Worm (Caenorhabditis elegans): ENCODE data around the gene cla-1.
A peak's percentile ranks its signal among the peaks of the same experiment; 100 is the strongest.

The cla-1 gene

ce11 chrIV:7580062-7580614, 8.6 kb upstream of the cla-1 start, which contains the start of the genes cec-5 and nol-10 (continued):
- TF ChIP-seq nhr-77 (tag; optimal IDR thresholded peaks at IDR 0.05) (peak; percentile 52), F37D6.2 (tag; optimal IDR thresholded peaks at IDR 0.05) (peak; percentile 64), T20F7.1 (GFP tag; optimal IDR thresholded peaks at IDR 0.05) (peak; percentile 98), arid-1 (GFP tag; conservative IDR thresholded peaks at IDR 0.05) (peak; percentile 84), nhr-11 (tag; optimal IDR thresholded peaks at IDR 0.05) (peak; percentile 12), lin-38 (GFP tag; IDR thresholded peaks at IDR 0.05) (peak; percentile 84), lin-13 (GFP tag; optimal IDR thresholded peaks at IDR 0.05) (peak; percentile 91), pha-4 (GFP tag; IDR thresholded peaks at IDR 0.05) (0 out of 2 replicates have a peak, but pooled peaks have one; percentile 29), pha-4 (tag; optimal IDR thresholded peaks at IDR 0.05) (no peak), ctbp-1 (GFP tag; IDR thresholded peaks at IDR 0.05) (0 out of 2 replicates have a peak, but pooled peaks have one; percentile 39), lsy-2 (tag; optimal IDR thresholded peaks at IDR 0.05) (peak; percentile 57 to 91), daf-12 (tag; optimal IDR thresholded peaks at IDR 0.05) (no peak), madf-5 (GFP tag; IDR thresholded peaks at IDR 0.05) (no peak), nhr-41 (GFP tag; IDR thresholded peaks at IDR 0.05) (no peak), hlh-30 (tag; optimal IDR thresholded peaks at IDR 0.05; ENCODE audit: insufficient read depth) (peak; percentile 84), nhr-48 (tag; optimal IDR thresholded peaks at IDR 0.05) (peak; percentile 26), duxl-1 (tag; optimal IDR thresholded peaks at IDR 0.05; ENCODE audit: poor library complexity) (peak; percentile 62), unc-62 (GFP tag; optimal IDR thresholded peaks at IDR 0.05 in 1 of 2) (peak in 1 of 2 experiments; percentile 64), unc-62 (tag; optimal IDR thresholded peaks at IDR 0.05) (no peak), aha-1 (tag) (peak; percentile 98), jun-1 (tag; optimal IDR thresholded peaks at IDR 0.05) (peak; percentile 31)

- TF ChIP-seq aha-1 (tag) (peak; percentile 86), nhr-11 (tag; optimal IDR thresholded peaks at IDR 0.05) (no peak), hmg-1.1 (GFP tag; IDR thresholded peaks at IDR 0.05) (peak; percentile 39; the same call in 1 of the 2 replicates)
Measured at ce11 chrIV:7585273-7585882, 3.4 kb upstream of the cla-1 start.

- TF ChIP-seq ces-1 (GFP tag; optimal IDR thresholded peaks at IDR 0.05): peak; percentile 61
- no peak for TF ChIP-seq nhr-42 (GFP tag; IDR thresholded peaks at IDR 0.05)
- TF ChIP-seq lin-38 (GFP tag; IDR thresholded peaks at IDR 0.05): no peak
- TF ChIP-seq fkh-10 (GFP tag; optimal IDR thresholded peaks at IDR 0.05): peak; percentile 50
Measured at ce11 chrIV:7586972-7587371, 1.8 kb upstream of the cla-1 start.

ce11 chrIV:7605413-7605812, 16.7 kb downstream of the cla-1 start:
- TF ChIP-seq unc-62 (GFP tag; optimal IDR thresholded peaks at IDR 0.05 in 1 of 2) (peak in 1 of 2 experiments; percentile 89), unc-62 (tag; optimal IDR thresholded peaks at IDR 0.05) (no peak), mep-1 (tag; optimal IDR thresholded peaks at IDR 0.05) (no peak), hif-1 (tag; optimal IDR thresholded peaks at IDR 0.05) (no peak), snpc-1.2 (GFP tag; IDR thresholded peaks at IDR 0.05) (no peak)

- TF ChIP-seq mdt-29 (GFP tag; IDR thresholded peaks at IDR 0.05): no peak
- peak in 1 of 2 experiments; percentile 90 for TF ChIP-seq unc-62 (GFP tag; optimal IDR thresholded peaks at IDR 0.05 in 1 of 2)
- no peak for TF ChIP-seq unc-62 (tag; optimal IDR thresholded peaks at IDR 0.05)
Measured at ce11 chrIV:7608111-7608510, 19.4 kb downstream of the cla-1 start.

ce11 chrIV:7611396-7611795, 22.7 kb downstream of the cla-1 start:
- TF ChIP-seq unc-62 (GFP tag; optimal IDR thresholded peaks at IDR 0.05 in 1 of 2): peak in 1 of 2 experiments; percentile 75
- TF ChIP-seq unc-62 (tag; optimal IDR thresholded peaks at IDR 0.05): no peak
- TF ChIP-seq ztf-11 (tag; optimal IDR thresholded peaks at IDR 0.05): no peak
- peak; percentile 40; the same call in 1 of the 2 replicates for TF ChIP-seq hmg-1.1 (GFP tag; IDR thresholded peaks at IDR 0.05)

All from whole organism, L4 larva.